Worm (Caenorhabditis elegans) whole organism, L4 larva: ENCODE data around the gene ZK892.3.
A peak's percentile ranks its signal among the peaks of the same experiment; 100 is the strongest.

Experiments
- D1046.2 ChIP-seq: fragments of 200-800 bp; sonication (Bioruptor generic); IDR thresholded peaks from 2 replicates; pipeline ENCODE4 v1.3.6; 2022; ENCODE audit warnings: missing genetic modification characterization, missing compliant biosample characterization
- F10B5.3 ChIP-seq: sonication (generic microtip); optimal IDR thresholded peaks from 2 replicates; lab custom pipeline; 2016; ENCODE audit warnings: mild to moderate bottlenecking, missing genetic modification characterization, missing compliant biosample characterization
- Y48G9A.11 ChIP-seq: fragments of 200-800 bp; sonication (Bioruptor generic); IDR thresholded peaks from 2 replicates; pipeline ENCODE4 v1.3.6; 2022; ENCODE audit warnings: missing genetic modification reagents, missing genetic modification characterization, missing compliant biosample characterization
- Y75B8A.6 ChIP-seq: fragments of 200-800 bp; sonication (Bioruptor generic); IDR thresholded peaks from 2 replicates; pipeline ENCODE4 v1.3.6; 2022; ENCODE audit warnings: missing genetic modification reagents, missing genetic modification characterization, missing compliant biosample characterization
- ZK337.2 ChIP-seq: fragments of 200-800 bp; sonication (Bioruptor generic); IDR thresholded peaks from 2 replicates; pipeline ENCODE4 v1.3.6; 2022; ENCODE audit warnings: missing genetic modification reagents, missing genetic modification characterization, missing compliant biosample characterization
- aha-1 ChIP-seq: fragments of 150-350 bp; peaks from one replicate; lab custom pipeline; 2014; ENCODE audit warnings: missing biosample characterization, missing genetic modification characterization
- attf-4 ChIP-seq: sonication (generic microtip); optimal IDR thresholded peaks from 3 replicates; lab custom pipeline; 2017; ENCODE audit warnings: missing biosample characterization, missing genetic modification characterization
- ceh-44 ChIP-seq: fragments of 200-800 bp; sonication (Bioruptor generic); IDR thresholded peaks from 2 replicates; pipeline ENCODE4 v1.3.6; 2022; ENCODE audit warnings: missing genetic modification reagents, missing genetic modification characterization, missing compliant biosample characterization
- ces-1 ChIP-seq: fragments of 150-350 bp; sonication (generic microtip); optimal IDR thresholded peaks from 4 replicates; lab custom pipeline; 2014; ENCODE audit warnings: missing biosample characterization, missing genetic modification reagents, missing genetic modification characterization
- cey-2 ChIP-seq: sonication (generic microtip); optimal IDR thresholded peaks from 3 replicates; lab custom pipeline; 2017; ENCODE audit warnings: missing genetic modification characterization, mild to moderate bottlenecking, missing compliant biosample characterization, antibody characterized with exemption, borderline replicate concordance; ENCODE audit not compliant: insufficient read depth
- ctbp-1 ChIP-seq: fragments of 200-800 bp; sonication (Bioruptor generic); IDR thresholded peaks from 2 replicates; pipeline ENCODE4 v1.3.6; 2022; ENCODE audit warnings: missing genetic modification reagents, missing genetic modification characterization, missing compliant biosample characterization
- daf-12 ChIP-seq: fragments of 150-350 bp; optimal IDR thresholded peaks from 2 replicates; lab custom pipeline; 2014; ENCODE audit warnings: missing biosample characterization, missing genetic modification reagents, missing genetic modification characterization
- daf-8 ChIP-seq: fragments of 200-800 bp; sonication (Bioruptor generic); IDR thresholded peaks from 2 replicates; pipeline ENCODE4 v1.3.6; 2022; ENCODE audit warnings: missing genetic modification characterization, missing compliant biosample characterization
- dmd-6 ChIP-seq: fragments of 200-800 bp; sonication (Bioruptor generic); IDR thresholded peaks from 2 replicates; pipeline ENCODE4 v1.3.6; 2022; ENCODE audit warnings: missing genetic modification reagents, missing genetic modification characterization, missing compliant biosample characterization
- dmd-8 ChIP-seq: fragments of 200-800 bp; sonication (Bioruptor generic); IDR thresholded peaks from 2 replicates; pipeline ENCODE4 v1.3.6; 2022; ENCODE audit warnings: missing genetic modification characterization, missing compliant biosample characterization
- egl-43 ChIP-seq: fragments of 200-800 bp; sonication (Bioruptor generic); IDR thresholded peaks from 2 replicates; pipeline ENCODE4 v1.3.6; 2022; ENCODE audit warnings: missing genetic modification reagents, missing genetic modification characterization, missing compliant biosample characterization
- fkh-10 ChIP-seq: fragments of 150-350 bp; optimal IDR thresholded peaks from 2 replicates; lab custom pipeline; 2014; ENCODE audit warnings: missing biosample characterization, missing genetic modification reagents, missing genetic modification characterization
- fos-1 ChIP-seq: fragments of 150-350 bp; optimal IDR thresholded peaks from 2 replicates; lab custom pipeline; 2014; ENCODE audit warnings: missing biosample characterization, missing genetic modification characterization
- hif-1 ChIP-seq, 2 experiments: sonication (generic microtip); optimal IDR thresholded peaks; 2 replicates each; lab custom pipeline; 2016 to 2017; ENCODE audit warnings: missing compliant biosample characterization in 2 of 2, missing genetic modification characterization in 2 of 2, missing genetic modification reagents in 2 of 2, missing genotype in 2 of 2, mild to moderate bottlenecking in 1 of 2
- hlh-30 ChIP-seq: sonication (generic microtip); optimal IDR thresholded peaks from 2 replicates; lab custom pipeline; 2017; ENCODE audit warnings: antibody characterized with exemption, mild to moderate bottlenecking, missing genetic modification characterization, missing compliant biosample characterization; ENCODE audit not compliant: insufficient read depth
- lim-7 ChIP-seq: fragments of 200-800 bp; sonication (Bioruptor generic); IDR thresholded peaks from 2 replicates; pipeline ENCODE4 v1.3.6; 2022; ENCODE audit warnings: missing genetic modification characterization, missing compliant biosample characterization
- lin-38 ChIP-seq: fragments of 200-800 bp; sonication (Bioruptor generic); IDR thresholded peaks from 2 replicates; pipeline ENCODE4 v1.3.6; 2022; ENCODE audit warnings: missing genetic modification reagents, missing genetic modification characterization, missing compliant biosample characterization
- lsy-2 ChIP-seq, 2 experiments: fragments of 150-350 bp in 1 of 2; sonication (generic microtip) in 1 of 2; optimal IDR thresholded peaks; 2 replicates each; lab custom pipeline; 2014 to 2017; ENCODE audit warnings: missing biosample characterization in 2 of 2, missing genetic modification characterization in 2 of 2
- madf-9 ChIP-seq: fragments of 200-800 bp; sonication (Bioruptor generic); conservative IDR thresholded peaks from 2 replicates; pipeline ENCODE4 v1.3.6; 2022; ENCODE audit warnings: missing genetic modification reagents, missing genetic modification characterization, missing compliant biosample characterization
- mdl-1 ChIP-seq, 2 experiments: fragments of 150-350 bp in 1 of 2; sonication (generic microtip) in 1 of 2; optimal IDR thresholded peaks; 2 replicates each; lab custom pipeline; 2014 to 2017; ENCODE audit warnings: missing biosample characterization in 2 of 2, missing genetic modification characterization in 2 of 2
- mep-1 ChIP-seq: fragments of 150-350 bp; sonication (generic microtip); optimal IDR thresholded peaks from 3 replicates; lab custom pipeline; 2014; ENCODE audit warnings: missing biosample characterization, missing genetic modification characterization
- mxl-3 ChIP-seq: fragments of 200-800 bp; sonication (Bioruptor generic); optimal IDR thresholded peaks from 2 replicates; lab custom pipeline; 2018; ENCODE audit warnings: mild to moderate bottlenecking, missing genetic modification characterization, missing compliant biosample characterization
- nhr-10 ChIP-seq: fragments of 150-350 bp; optimal IDR thresholded peaks from 2 replicates; lab custom pipeline; 2014; ENCODE audit warnings: missing biosample characterization, missing genetic modification characterization
- nhr-102 ChIP-seq: sonication (generic microtip); optimal IDR thresholded peaks from 2 replicates; lab custom pipeline; 2016; ENCODE audit warnings: mild to moderate bottlenecking, missing genetic modification characterization, moderate library complexity, missing compliant biosample characterization
- nhr-11 ChIP-seq: fragments of 150-350 bp; optimal IDR thresholded peaks from 2 replicates; lab custom pipeline; 2014; ENCODE audit warnings: missing biosample characterization, missing genetic modification characterization
- nhr-25 ChIP-seq: sonication (generic microtip); optimal IDR thresholded peaks from 2 replicates; lab custom pipeline; 2017; ENCODE audit warnings: missing genetic modification characterization, mild to moderate bottlenecking, missing compliant biosample characterization, antibody characterized with exemption, moderate library complexity, borderline replicate concordance; ENCODE audit not compliant: insufficient read depth
- nhr-28 ChIP-seq: fragments of 150-350 bp; optimal IDR thresholded peaks from 2 replicates; lab custom pipeline; 2014; ENCODE audit warnings: missing biosample characterization, missing genetic modification characterization
- nhr-41 ChIP-seq: fragments of 200-800 bp; sonication (Bioruptor generic); IDR thresholded peaks from 2 replicates; pipeline ENCODE4 v1.3.6; 2022; ENCODE audit warnings: missing genetic modification reagents, missing genetic modification characterization, missing compliant biosample characterization
- nhr-42 ChIP-seq: fragments of 200-800 bp; sonication (Bioruptor generic); IDR thresholded peaks from 2 replicates; pipeline ENCODE4 v1.3.6; 2022; ENCODE audit warnings: missing genetic modification characterization, missing compliant biosample characterization
- nhr-48 ChIP-seq: sonication (generic microtip); optimal IDR thresholded peaks from 2 replicates; lab custom pipeline; 2016; ENCODE audit warnings: mild to moderate bottlenecking, missing genetic modification characterization, missing compliant biosample characterization
- nhr-76 ChIP-seq: fragments of 150-350 bp; optimal IDR thresholded peaks from 2 replicates; lab custom pipeline; 2014; ENCODE audit warnings: missing biosample characterization, missing genetic modification characterization
- php-3 ChIP-seq: fragments of 200-800 bp; sonication (Bioruptor generic); IDR thresholded peaks from 2 replicates; pipeline ENCODE4 v1.3.6; 2022; ENCODE audit warnings: missing genetic modification reagents, missing genetic modification characterization, missing compliant biosample characterization
- pqm-1 ChIP-seq: sonication (generic microtip); optimal IDR thresholded peaks from 2 replicates; lab custom pipeline; 2017; ENCODE audit warnings: missing biosample characterization, missing genetic modification characterization
- rbr-2 ChIP-seq: sonication (generic microtip); optimal IDR thresholded peaks from 2 replicates; lab custom pipeline; 2016; ENCODE audit warnings: missing genotype, missing genetic modification characterization, missing compliant biosample characterization
- sdz-12 ChIP-seq: fragments of 200-800 bp; sonication (Bioruptor generic); optimal IDR thresholded peaks from 2 replicates; lab custom pipeline; 2018; ENCODE audit warnings: mild to moderate bottlenecking, missing genetic modification characterization, missing compliant biosample characterization
- snpc-4 ChIP-seq: fragments of 150-350 bp; optimal IDR thresholded peaks from 2 replicates; lab custom pipeline; 2014; ENCODE audit warnings: missing biosample characterization, missing genetic modification characterization
- tra-1 ChIP-seq: fragments of 200-800 bp; sonication (Bioruptor generic); IDR thresholded peaks from 2 replicates; pipeline ENCODE4 v1.3.6; 2022; ENCODE audit warnings: missing genetic modification reagents, missing genetic modification characterization, missing compliant biosample characterization
- unc-62 ChIP-seq, 3 experiments: fragments of 150-350 bp in 1 of 3; sonication (generic microtip); optimal IDR thresholded peaks in 2 of 3; peaks in 1 of 3; 1 replicate in 1 of 3; 2 replicates in 2 of 3; lab custom pipeline; 2014 to 2017; ENCODE audit warnings: missing biosample characterization in 3 of 3, missing genetic modification characterization in 3 of 3, missing genetic modification reagents in 3 of 3, missing genotype in 1 of 3
- zag-1 ChIP-seq: fragments of 150-350 bp; optimal IDR thresholded peaks from 2 replicates; lab custom pipeline; 2014; ENCODE audit warnings: missing biosample characterization, missing genetic modification characterization
- zfp-2 ChIP-seq: sonication (generic microtip); optimal IDR thresholded peaks from 2 replicates; lab custom pipeline; 2016; ENCODE audit warnings: mild to moderate bottlenecking, missing genetic modification characterization, missing compliant biosample characterization
- zip-11 ChIP-seq: fragments of 200-800 bp; sonication (Bioruptor generic); IDR thresholded peaks from 2 replicates; pipeline ENCODE4 v1.3.6; 2022; ENCODE audit warnings: missing genetic modification characterization, missing compliant biosample characterization
- ztf-11 ChIP-seq: fragments of 150-350 bp; optimal IDR thresholded peaks from 2 replicates; lab custom pipeline; 2014; ENCODE audit warnings: missing biosample characterization, missing genetic modification characterization

Gene ZK892.3

DNA sequence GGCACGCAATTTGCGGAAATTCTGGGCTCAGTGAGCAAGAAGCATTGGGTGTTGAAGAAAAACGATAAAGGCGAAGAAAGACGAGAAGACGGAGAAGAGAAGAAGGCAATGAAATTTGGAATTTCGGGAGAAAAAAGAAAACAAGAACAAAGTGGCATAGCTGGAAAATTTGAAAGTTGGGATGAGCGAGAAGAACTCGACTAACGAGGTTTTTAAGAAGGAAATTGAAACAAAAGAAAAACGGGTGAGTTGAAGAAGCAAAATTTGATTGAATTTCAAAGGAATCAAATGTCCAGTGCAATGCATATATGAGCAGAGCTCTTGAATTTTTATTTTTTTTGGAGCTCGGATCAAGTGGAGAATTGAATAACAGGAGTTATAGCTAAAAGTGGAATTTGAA, 20.1 kb downstream of the ZK892.3 start:
- TF ChIP-seq mdl-1 (tag; optimal IDR thresholded peaks at IDR 0.05; lab: Kevin White, UChicago) (no peak), lin-38 (GFP tag; lab: Robert Waterston, UW) (no peak), fkh-10 (GFP tag; lab: Kevin White, UChicago) (peak; percentile 44), ces-1 (peak; percentile 9), ZK337.2 (no peak), dmd-8 (no peak), F10B5.3 (tag; lab: Kevin White, UChicago) (no peak), mep-1 (tag; lab: Kevin White, UChicago) (no peak)

DNA sequence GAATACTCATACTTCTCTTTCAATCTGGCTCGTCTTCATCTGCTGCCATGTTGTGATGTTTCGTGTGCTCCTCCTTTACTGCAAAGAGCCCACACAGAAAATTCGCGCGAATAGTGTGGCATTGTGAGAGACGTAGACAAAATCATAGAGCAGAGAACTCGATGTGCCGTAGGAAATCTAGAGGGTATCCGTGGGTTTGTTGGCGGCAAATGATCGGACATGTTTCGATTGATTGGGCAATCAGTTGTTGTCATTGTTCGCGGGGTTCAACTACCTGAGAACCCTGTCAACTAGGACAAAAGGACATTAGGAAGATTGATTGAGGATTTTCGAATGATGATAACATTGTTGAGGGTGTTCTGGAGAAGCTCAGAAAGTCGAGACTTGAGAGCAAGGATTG, 23.4 kb downstream of the ZK892.3 start:
- TF ChIP-seq lsy-2 (tag; optimal IDR thresholded peaks at IDR 0.05; lab: Kevin White, UChicago) (no peak), nhr-25 (tag; lab: Kevin White, UChicago) (no peak), fos-1 (tag; lab: Kevin White, UChicago) (no peak), ceh-44 (no peak), snpc-4 (tag; lab: Kevin White, UChicago) (no peak), hlh-30 (tag; lab: Kevin White, UChicago) (no peak), cey-2 (tag; lab: Kevin White, UChicago) (no peak), aha-1 (tag; lab: Kevin White, UChicago) (peak; percentile 45), zip-11 (GFP tag; lab: Robert Waterston, UW) (no peak), lim-7 (no peak), php-3 (GFP tag; lab: Robert Waterston, UW) (no peak), pqm-1 (tag; lab: Kevin White, UChicago) (no peak), nhr-48 (tag; lab: Kevin White, UChicago) (no peak), unc-62 (GFP tag; optimal IDR thresholded peaks at IDR 0.05 in 1 of 2; lab: Kevin White, UChicago) (peak in 1 of 2 experiments; percentile 13), unc-62 (tag; optimal IDR thresholded peaks at IDR 0.05; lab: Kevin White, UChicago) (no peak), zag-1 (tag; lab: Kevin White, UChicago) (no peak), Y48G9A.11 (no peak), nhr-42 (GFP tag; lab: Robert Waterston, UW) (no peak), ctbp-1 (GFP tag; lab: Robert Waterston, UW) (no peak), nhr-76 (tag; lab: Kevin White, UChicago) (no peak), hif-1 (tag; optimal IDR thresholded peaks at IDR 0.05; lab: Kevin White, UChicago) (no peak), nhr-10 (no peak), nhr-11 (tag; lab: Kevin White, UChicago) (peak; percentile 25)

DNA sequence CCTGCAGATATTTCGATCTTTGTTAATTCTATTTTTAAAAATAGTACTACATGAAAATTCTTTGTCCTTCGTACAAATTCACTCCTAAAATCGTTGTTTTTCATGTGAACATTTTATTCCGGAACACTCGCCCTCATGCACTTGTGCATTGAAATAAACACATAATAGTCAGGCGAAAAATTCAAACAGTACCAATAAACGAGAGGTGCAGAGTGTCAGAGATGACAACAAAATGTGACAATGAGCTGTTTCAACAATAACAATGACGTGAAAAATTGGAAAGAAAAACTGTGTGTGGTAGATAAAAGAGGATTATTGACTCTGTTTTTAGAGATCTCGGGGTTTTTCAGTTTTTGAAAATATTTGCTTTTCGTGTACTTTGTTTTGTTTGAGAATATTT, 26.5 kb downstream of the ZK892.3 start, which contains the start of gene F52H3.6:
Gene F52H3.6 (minus strand): TSS at position 228 of the 400 bp plus-strand sequence.
- no peak for TF ChIP-seq fos-1 (tag; lab: Kevin White, UChicago)
- TF ChIP-seq Y75B8A.6 (GFP tag; lab: Robert Waterston, UW), result no peak
- TF ChIP-seq dmd-8, result no peak
- TF ChIP-seq zip-11 (GFP tag; lab: Robert Waterston, UW), result no peak
- TF ChIP-seq nhr-42 (GFP tag; lab: Robert Waterston, UW), result no peak
- TF ChIP-seq daf-8 (GFP tag; lab: Robert Waterston, UW), result no peak
- TF ChIP-seq nhr-102 (tag; lab: Kevin White, UChicago), result no peak
- TF ChIP-seq ZK337.2, result no peak
- no peak for TF ChIP-seq attf-4 (tag; lab: Kevin White, UChicago)
- TF ChIP-seq daf-12 (tag; lab: Kevin White, UChicago), result no peak
- TF ChIP-seq cey-2 (tag; lab: Kevin White, UChicago), result no peak
- TF ChIP-seq ztf-11, result no peak
- no peak for TF ChIP-seq sdz-12
- no peak for TF ChIP-seq egl-43 (GFP tag; lab: Robert Waterston, UW)
- TF ChIP-seq dmd-6, result 0 out of 2 replicates have a peak, but pooled peaks have one; percentile 6
- TF ChIP-seq madf-9 (GFP tag; lab: Robert Waterston, UW), result no peak
- no peak for TF ChIP-seq tra-1 (GFP tag; lab: Robert Waterston, UW)
- TF ChIP-seq nhr-41 (GFP tag; lab: Robert Waterston, UW), result no peak
- no peak for TF ChIP-seq Y48G9A.11
- TF ChIP-seq nhr-28 (tag; lab: Kevin White, UChicago), result peak; percentile 9
- no peak for TF ChIP-seq unc-62 (GFP tag; optimal IDR thresholded peaks at IDR 0.05 in 1 of 2; lab: Kevin White, UChicago)
- no peak for TF ChIP-seq unc-62 (tag; optimal IDR thresholded peaks at IDR 0.05; lab: Kevin White, UChicago)
- TF ChIP-seq nhr-10, result no peak
- no peak for TF ChIP-seq rbr-2
- TF ChIP-seq ceh-44, result no peak
- no peak for TF ChIP-seq zfp-2 (tag; lab: Kevin White, UChicago)
- no peak for TF ChIP-seq D1046.2 (GFP tag; lab: Robert Waterston, UW)
- no peak for TF ChIP-seq snpc-4 (tag; lab: Kevin White, UChicago)
- no peak for TF ChIP-seq mxl-3 (GFP tag; lab: Kevin White, UChicago)
